Fruit fly (Drosophila melanogaster): ENCODE data around the gene Acox3.

Gene Acox3

dm6 chr2L:6490783-6491249, 42.6 kb upstream of the Acox3 start, which contains the start of the genes Phf5a and CG31638 (continued):
- TF ChIP-seq sd (tag; optimal IDR thresholded peaks at IDR 0.05) (peak; percentile 72), CG13424 (tag; optimal IDR thresholded peaks at IDR 0.05) (peak; percentile 98), CG11696 (GFP tag; IDR thresholded peaks at IDR 0.05) (peak; percentile 90), mam (GFP tag; optimal IDR thresholded peaks at IDR 0.05) (peak; percentile 81), CG10147 (GFP tag; optimal IDR thresholded peaks at IDR 0.05) (peak; percentile 52), Bgb (GFP tag; IDR thresholded peaks at IDR 0.05; ENCODE audit: partially characterized antibody) (no peak; the same call in 1 of the 2 replicates), Fer2 (tag; optimal IDR thresholded peaks at IDR 0.05) (peak; percentile 95), prd (optimal IDR thresholded peaks at IDR 0.05) (no peak), prd (GFP tag; IDR thresholded peaks at IDR 0.05) (peak; percentile 99), Deaf1 (tag; optimal IDR thresholded peaks at IDR 0.05) (peak; percentile 30), cato (GFP tag; optimal IDR thresholded peaks at IDR 0.05; ENCODE audit: borderline replicate concordance) (peak; percentile 95), hkb (optimal IDR thresholded peaks at IDR 0.05) (no peak), hkb (GFP tag; IDR thresholded peaks at IDR 0.05) (peak; percentile 73), BEAF-32 (GFP tag; optimal IDR thresholded peaks at IDR 0.05) (peak; percentile 30), fd64A (GFP tag; optimal IDR thresholded peaks at IDR 0.05) (peak; percentile 59), tio (GFP tag; optimal IDR thresholded peaks at IDR 0.05) (no peak), Ssrp (tag; optimal IDR thresholded peaks at IDR 0.05) (peak; percentile 53), Myb (GFP tag; optimal IDR thresholded peaks at IDR 0.05) (peak; percentile 59), Fer1 (GFP tag; optimal IDR thresholded peaks at IDR 0.05) (peak; percentile 94), insv (GFP tag; optimal IDR thresholded peaks at IDR 0.05) (peak in 1 of 2 experiments; percentile 19), nmo (GFP tag; optimal IDR thresholded peaks at IDR 0.05) (peak; percentile 81), toy (GFP tag; IDR thresholded peaks at IDR 0.05) (peak; percentile 90), Adf1 (GFP tag; IDR thresholded peaks at IDR 0.05) (peak; percentile 66), CG15269 (tag; optimal IDR thresholded peaks at IDR 0.05) (peak; percentile 87), Sry-β (GFP tag; optimal IDR thresholded peaks at IDR 0.05) (peak; percentile 65), Doc2 (GFP tag; IDR thresholded peaks at IDR 0.05) (peak; percentile 91), CG2120 (GFP tag; optimal IDR thresholded peaks at IDR 0.05) (peak; percentile 93), gsb-n (tag; optimal IDR thresholded peaks at IDR 0.05) (peak; percentile 90), CG30020 (tag; optimal IDR thresholded peaks at IDR 0.05) (peak; percentile 58), CG10366 (GFP tag; IDR thresholded peaks at IDR 0.05) (peak; percentile 43), Jarid2 (GFP tag; optimal IDR thresholded peaks at IDR 0.05) (peak; percentile 74), Taf1 (GFP tag; IDR thresholded peaks at IDR 0.05) (peak; percentile 95), CG11456 (GFP tag; IDR thresholded peaks at IDR 0.05) (0 out of 3 replicates have a peak, but pooled peaks have one; percentile 59), CG2678 (tag; optimal IDR thresholded peaks at IDR 0.05) (peak; percentile 96), Dad (GFP tag; optimal IDR thresholded peaks at IDR 0.05) (no peak), HmgZ (tag; optimal IDR thresholded peaks at IDR 0.05) (peak; percentile 97), p53 (GFP tag; optimal IDR thresholded peaks at IDR 0.05) (no peak), CG16813 (GFP tag; IDR thresholded peaks at IDR 0.05; ENCODE audit: partially characterized antibody) (0 out of 3 replicates have a peak, but pooled peaks have one; percentile 14), CG11560 (tag; IDR thresholded peaks at IDR 0.05) (no peak), CG18262 (tag; optimal IDR thresholded peaks at IDR 0.05) (peak; percentile 96), CG4820 (GFP tag; optimal IDR thresholded peaks at IDR 0.05) (peak; percentile 51), Spps (tag; optimal IDR thresholded peaks at IDR 0.05) (peak; percentile 95), twi (tag; optimal IDR thresholded peaks at IDR 0.05) (peak; percentile 83), Rfx (GFP tag; IDR thresholded peaks at IDR 0.05) (peak; percentile 76), CG34422 (GFP tag; IDR thresholded peaks at IDR 0.05) (peak; percentile 98), mld (GFP tag; IDR thresholded peaks at IDR 0.05; ENCODE audit: partially characterized antibody) (no peak), esg (GFP tag; conservative IDR thresholded peaks at IDR 0.05) (peak; percentile 65), pnt (GFP tag; optimal IDR thresholded peaks at IDR 0.05) (peak; percentile 86), Oli (tag; optimal IDR thresholded peaks at IDR 0.05) (peak; percentile 89), wdn (GFP tag; IDR thresholded peaks at IDR 0.05) (peak; percentile 82), so (GFP tag; IDR thresholded peaks at IDR 0.05) (peak; percentile 87; the same call in 2 of the 3 replicates)

All from whole organism, embryonic.